Worm (Caenorhabditis elegans): ENCODE measurements around the gene C27H5.2.

The C27H5.2 gene

ce11 chrII:7204951-7205350 lies 49.6 kb downstream of the C27H5.2 start, which contains the start of gene srd-58:
Gene srd-58 (minus strand): TSS chrII:7205051.
- TF ChIP-seq elt-2 (tag; optimal IDR thresholded peaks at IDR 0.05), result no peak
- TF ChIP-seq ceh-28 (tag; optimal IDR thresholded peaks at IDR 0.05), result no peak
- TF ChIP-seq lsy-12 (tag; optimal IDR thresholded peaks at IDR 0.05), result no peak
- TF ChIP-seq nhr-12 (tag; optimal IDR thresholded peaks at IDR 0.05), result no peak
- TF ChIP-seq nhr-11 (tag; optimal IDR thresholded peaks at IDR 0.05), result no peak
- no peak for TF ChIP-seq R02D3.7 (tag; optimal IDR thresholded peaks at IDR 0.05)
- no peak for TF ChIP-seq aly-2 (tag; optimal IDR thresholded peaks at IDR 0.05)
- TF ChIP-seq jun-1 (tag; optimal IDR thresholded peaks at IDR 0.05), result no peak
- no peak for TF ChIP-seq fkh-10 (GFP tag; optimal IDR thresholded peaks at IDR 0.05)
- no peak for TF ChIP-seq lin-15B (tag; optimal IDR thresholded peaks at IDR 0.05)
- no peak for TF ChIP-seq nhr-23 (tag; optimal IDR thresholded peaks at IDR 0.05)
- TF ChIP-seq ceh-82 (tag; optimal IDR thresholded peaks at IDR 0.05), result no peak

ce11 chrII:7205388-7205787 lies 50.0 kb downstream of the C27H5.2 start, which contains the start of gene srd-59:
Gene srd-59 (plus strand): TSS chrII:7205688.
- TF ChIP-seq fkh-2 (tag; optimal IDR thresholded peaks at IDR 0.05), result no peak
- TF ChIP-seq zag-1 (tag; optimal IDR thresholded peaks at IDR 0.05), result no peak
- no peak for TF ChIP-seq nhr-76 (tag; optimal IDR thresholded peaks at IDR 0.05)
- TF ChIP-seq mdl-1 (tag; optimal IDR thresholded peaks at IDR 0.05), result no peak
- no peak for TF ChIP-seq nhr-11 (tag; optimal IDR thresholded peaks at IDR 0.05)
- no peak for TF ChIP-seq ZK546.5 (tag; optimal IDR thresholded peaks at IDR 0.05)
- no peak for TF ChIP-seq skn-1 (tag; optimal IDR thresholded peaks at IDR 0.05)
- TF ChIP-seq ceh-9 (tag; optimal IDR thresholded peaks at IDR 0.05), result no peak
- no peak for TF ChIP-seq nhr-28 (tag; optimal IDR thresholded peaks at IDR 0.05)
- TF ChIP-seq tbx-2 (tag; optimal IDR thresholded peaks at IDR 0.05), result no peak
- no peak for TF ChIP-seq unc-39 (tag; optimal IDR thresholded peaks at IDR 0.05)
- no peak for TF ChIP-seq lin-39 (tag; optimal IDR thresholded peaks at IDR 0.05)
- no peak for TF ChIP-seq unc-62 (GFP tag; optimal IDR thresholded peaks at IDR 0.05)
- no peak for TF ChIP-seq nhr-43 (tag; optimal IDR thresholded peaks at IDR 0.05; ENCODE audit: poor library complexity, severe bottlenecking)
- TF ChIP-seq aly-2 (tag; optimal IDR thresholded peaks at IDR 0.05), result no peak

- TF ChIP-seq pqm-1 (tag; optimal IDR thresholded peaks at IDR 0.05) (no peak), nfya-1 (tag; optimal IDR thresholded peaks at IDR 0.05; ENCODE audit: insufficient read depth) (no peak), ceh-9 (tag; optimal IDR thresholded peaks at IDR 0.05) (no peak), unc-62 (GFP tag; optimal IDR thresholded peaks at IDR 0.05) (no peak), ceh-28 (tag; optimal IDR thresholded peaks at IDR 0.05) (no peak), daf-12 (tag; optimal IDR thresholded peaks at IDR 0.05) (no peak), nhr-23 (tag; optimal IDR thresholded peaks at IDR 0.05) (no peak), nhr-28 (tag; optimal IDR thresholded peaks at IDR 0.05) (no peak), elt-2 (tag; optimal IDR thresholded peaks at IDR 0.05) (no peak), nhr-25 (tag; optimal IDR thresholded peaks at IDR 0.05) (no peak), ztf-11 (tag; optimal IDR thresholded peaks at IDR 0.05) (no peak), nhr-67 (tag; optimal IDR thresholded peaks at IDR 0.05) (no peak), tbx-2 (tag; optimal IDR thresholded peaks at IDR 0.05) (no peak), eor-1 (tag; optimal IDR thresholded peaks at IDR 0.05) (no peak), mml-1 (tag; optimal IDR thresholded peaks at IDR 0.05) (no peak), R02D3.7 (tag; optimal IDR thresholded peaks at IDR 0.05) (no peak), ama-1 (optimal IDR thresholded peaks at IDR 0.05) (no peak), elt-1 (tag; optimal IDR thresholded peaks at IDR 0.05) (no peak), lin-15B (tag; optimal IDR thresholded peaks at IDR 0.05) (no peak), sea-2 (GFP tag; optimal IDR thresholded peaks at IDR 0.05) (no peak)
These were observed 52.3 kb downstream of the C27H5.2 start for ce11 chrII:7207649-7208048.

ce11 chrII:7208184-7208583 lies 52.8 kb downstream of the C27H5.2 start, which contains the start of gene dhs-7:
Gene dhs-7 (minus strand): TSS chrII:7208460.
- TF ChIP-seq fkh-2 (tag; optimal IDR thresholded peaks at IDR 0.05), result no peak
- TF ChIP-seq pqm-1 (tag; optimal IDR thresholded peaks at IDR 0.05), result no peak
- TF ChIP-seq elt-2 (tag; optimal IDR thresholded peaks at IDR 0.05), result peak; percentile 67

ce11 chrII:7210187-7210586 lies 54.8 kb downstream of the C27H5.2 start, which contains the start of gene E04F6.15:
Gene E04F6.15 (minus strand): TSS chrII:7210287.
- TF ChIP-seq mml-1 (tag; optimal IDR thresholded peaks at IDR 0.05), result no peak
